Worm (Caenorhabditis elegans) whole organism, L1 larva: ENCODE measurements around the gene EGAP2.1.

Experiments
- C16A3.4 ChIP-seq: fragments of 150-350 bp; optimal IDR thresholded peaks from 2 replicates; lab custom pipeline; 2014; ENCODE audit warnings: missing biosample characterization, missing genetic modification characterization
- blmp-1 ChIP-seq: fragments of 150-350 bp; optimal IDR thresholded peaks from 2 replicates; lab custom pipeline; 2014; ENCODE audit warnings: missing biosample characterization, missing genetic modification characterization
- ceh-82 ChIP-seq, 3 experiments: fragments of 150-350 bp in 1 of 3; sonication (generic microtip) in 2 of 3; optimal IDR thresholded peaks; 2 replicates each; lab custom pipeline; 2014 to 2017; ENCODE audit warnings: missing biosample characterization in 3 of 3, missing genetic modification characterization in 3 of 3
- ceh-90 ChIP-seq: sonication (generic microtip); optimal IDR thresholded peaks from 2 replicates; lab custom pipeline; 2016; ENCODE audit warnings: missing genetic modification characterization, missing compliant biosample characterization
- dpl-1 ChIP-seq, 3 experiments: fragments of 150-350 bp in 2 of 3; sonication (generic microtip) in 1 of 3; optimal IDR thresholded peaks; 2 replicates each; lab custom pipeline; 2014 to 2017; ENCODE audit warnings: missing biosample characterization in 3 of 3, missing genetic modification characterization in 3 of 3, missing genetic modification reagents in 3 of 3
- dsc-1 ChIP-seq: sonication (generic microtip); optimal IDR thresholded peaks from 2 replicates; lab custom pipeline; 2016; ENCODE audit warnings: mild to moderate bottlenecking, missing genetic modification characterization, missing compliant biosample characterization
- efl-1 ChIP-seq, 4 experiments: fragments of 150-350 bp; optimal IDR thresholded peaks in 3 of 4; peaks in 1 of 4; 1 replicate in 1 of 4; 2 replicates in 3 of 4; lab custom pipeline; 2014; ENCODE audit warnings: missing biosample characterization in 2 of 4, missing genetic modification characterization in 2 of 4, missing genetic modification reagents in 2 of 4
- efl-3 ChIP-seq: fragments of 200-800 bp; sonication (Bioruptor generic); optimal IDR thresholded peaks from 2 replicates; lab custom pipeline; 2018; ENCODE audit warnings: mild to moderate bottlenecking, missing genetic modification characterization, missing compliant biosample characterization
- elt-2 ChIP-seq: sonication (generic microtip); optimal IDR thresholded peaks from 2 replicates; lab custom pipeline; 2016; ENCODE audit warnings: missing genetic modification characterization, mild to moderate bottlenecking, inconsistent platforms, missing compliant biosample characterization, missing genetic modification reagents
- elt-3 ChIP-seq, 6 experiments: fragments of 150-350 bp in 1 of 6; sonication (generic microtip); optimal IDR thresholded peaks; 2 replicates each; lab custom pipeline; 2017 to 2018; ENCODE audit warnings: missing biosample characterization in 6 of 6, missing genetic modification characterization in 6 of 6, inconsistent platforms in 1 of 6
- fkh-10 ChIP-seq: sonication (generic microtip); optimal IDR thresholded peaks from 2 replicates; lab custom pipeline; 2017; ENCODE audit warnings: missing biosample characterization, missing genetic modification reagents, missing genetic modification characterization
- fkh-8 ChIP-seq: sonication (generic microtip); optimal IDR thresholded peaks from 2 replicates; lab custom pipeline; 2016; ENCODE audit warnings: mild to moderate bottlenecking, missing genetic modification characterization, missing compliant biosample characterization
- fos-1 ChIP-seq: fragments of 150-350 bp; optimal IDR thresholded peaks from 2 replicates; lab custom pipeline; 2014; ENCODE audit warnings: missing biosample characterization, missing genetic modification characterization
- grh-1 ChIP-seq: fragments of 200-800 bp; sonication (Bioruptor generic); IDR thresholded peaks from 2 replicates; pipeline ENCODE4 v1.3.6; 2022; ENCODE audit warnings: missing genetic modification reagents, missing genetic modification characterization, missing compliant biosample characterization
- jun-1 ChIP-seq: fragments of 150-350 bp; optimal IDR thresholded peaks from 2 replicates; lab custom pipeline; 2014; ENCODE audit warnings: missing biosample characterization, missing genetic modification reagents, missing genetic modification characterization
- lin-14 ChIP-seq: fragments of 200-800 bp; sonication (Bioruptor generic); optimal IDR thresholded peaks from 2 replicates; lab custom pipeline; 2018; ENCODE audit warnings: mild to moderate bottlenecking, missing genetic modification characterization, moderate library complexity, missing compliant biosample characterization
- lin-15B ChIP-seq: fragments of 150-350 bp; sonication (generic microtip); optimal IDR thresholded peaks from 3 replicates; lab custom pipeline; 2014; ENCODE audit warnings: missing biosample characterization, missing genetic modification characterization
- lin-35 ChIP-seq, 2 experiments: fragments of 150-350 bp; optimal IDR thresholded peaks; 2 replicates each; lab custom pipeline; 2014; ENCODE audit warnings: missing biosample characterization in 2 of 2, missing genetic modification characterization in 2 of 2, missing genetic modification reagents in 2 of 2
- lin-39 ChIP-seq: fragments of 150-350 bp; optimal IDR thresholded peaks from 2 replicates; lab custom pipeline; 2014; ENCODE audit warnings: missing biosample characterization, missing genetic modification reagents, missing genetic modification characterization
- lir-3 ChIP-seq: sonication (generic microtip); optimal IDR thresholded peaks from 2 replicates; lab custom pipeline; 2016; ENCODE audit warnings: mild to moderate bottlenecking, missing genetic modification characterization, moderate library complexity, missing compliant biosample characterization; ENCODE audit not compliant: poor library complexity
- lsy-2 ChIP-seq, 2 experiments: fragments of 150-350 bp; optimal IDR thresholded peaks; 2 replicates each; lab custom pipeline; 2014; ENCODE audit warnings: missing biosample characterization in 2 of 2, missing genetic modification characterization in 2 of 2
- mdl-1 ChIP-seq, 2 experiments: fragments of 150-350 bp; optimal IDR thresholded peaks; 2 replicates each; lab custom pipeline; 2014 to 2017; ENCODE audit warnings: missing biosample characterization in 2 of 2, missing genetic modification characterization in 2 of 2, inconsistent platforms in 1 of 2
- mep-1 ChIP-seq: fragments of 150-350 bp; optimal IDR thresholded peaks from 2 replicates; lab custom pipeline; 2014; ENCODE audit warnings: missing biosample characterization, missing genetic modification characterization
- nhr-11 ChIP-seq: fragments of 150-350 bp; optimal IDR thresholded peaks from 2 replicates; lab custom pipeline; 2014; ENCODE audit warnings: missing biosample characterization, missing genetic modification characterization
- nhr-19 ChIP-seq: fragments of 200-800 bp; sonication (Bioruptor generic); conservative IDR thresholded peaks from 2 replicates; pipeline ENCODE4 v1.3.6; 2022; ENCODE audit warnings: missing genetic modification characterization, missing compliant biosample characterization
- nhr-20 ChIP-seq: sonication (generic microtip); optimal IDR thresholded peaks from 2 replicates; lab custom pipeline; 2016; ENCODE audit warnings: mild to moderate bottlenecking, missing genetic modification characterization, missing compliant biosample characterization
- nhr-28 ChIP-seq: fragments of 150-350 bp; optimal IDR thresholded peaks from 2 replicates; lab custom pipeline; 2014; ENCODE audit warnings: missing biosample characterization, missing genetic modification characterization
- nhr-47 ChIP-seq: sonication (generic microtip); optimal IDR thresholded peaks from 2 replicates; lab custom pipeline; 2016; ENCODE audit warnings: mild to moderate bottlenecking, missing genetic modification characterization, moderate library complexity, missing compliant biosample characterization
- nhr-71 ChIP-seq: sonication (generic microtip); optimal IDR thresholded peaks from 2 replicates; lab custom pipeline; 2016; ENCODE audit warnings: mild to moderate bottlenecking, missing genetic modification characterization, moderate library complexity, missing compliant biosample characterization
- nhr-84 ChIP-seq: sonication (generic microtip); optimal IDR thresholded peaks from 2 replicates; lab custom pipeline; 2017; ENCODE audit warnings: missing biosample characterization, missing genetic modification characterization
- nhr-90 ChIP-seq: sonication (generic microtip); optimal IDR thresholded peaks from 2 replicates; lab custom pipeline; 2016; ENCODE audit warnings: mild to moderate bottlenecking, missing genetic modification characterization, missing compliant biosample characterization; ENCODE audit not compliant: poor library complexity
- pag-3 ChIP-seq: sonication (generic microtip); optimal IDR thresholded peaks from 2 replicates; lab custom pipeline; 2017; ENCODE audit warnings: missing genetic modification characterization, mild to moderate bottlenecking, missing compliant biosample characterization, antibody characterized with exemption, borderline replicate concordance; ENCODE audit not compliant: insufficient read depth
- pax-3 ChIP-seq: fragments of 200-800 bp; sonication (Bioruptor generic); optimal IDR thresholded peaks from 2 replicates; lab custom pipeline; 2018; ENCODE audit warnings: mild to moderate bottlenecking, missing genetic modification characterization, moderate library complexity, missing compliant biosample characterization
- pqm-1 ChIP-seq: sonication (generic microtip); optimal IDR thresholded peaks from 3 replicates; lab custom pipeline; 2017; ENCODE audit warnings: missing biosample characterization, missing genetic modification characterization
- rnt-1 ChIP-seq: sonication (generic microtip); optimal IDR thresholded peaks from 2 replicates; lab custom pipeline; 2016; ENCODE audit warnings: mild to moderate bottlenecking, missing genetic modification characterization, moderate library complexity, missing compliant biosample characterization
- skn-1 ChIP-seq: fragments of 150-350 bp; optimal IDR thresholded peaks from 2 replicates; lab custom pipeline; 2014; ENCODE audit warnings: missing biosample characterization, missing genetic modification characterization
- snpc-4 ChIP-seq: fragments of 150-350 bp; optimal IDR thresholded peaks from 2 replicates; lab custom pipeline; 2014; ENCODE audit warnings: missing biosample characterization, missing genetic modification characterization
- snu-23 ChIP-seq: sonication (generic microtip); optimal IDR thresholded peaks from 2 replicates; lab custom pipeline; 2016; ENCODE audit warnings: missing genetic modification characterization, missing compliant biosample characterization
- sptf-1 ChIP-seq: fragments of 150-350 bp; optimal IDR thresholded peaks from 2 replicates; lab custom pipeline; 2014; ENCODE audit warnings: missing biosample characterization, missing genetic modification characterization
- sup-37 ChIP-seq: fragments of 200-800 bp; sonication (Bioruptor generic); optimal IDR thresholded peaks from 2 replicates; lab custom pipeline; 2018; ENCODE audit warnings: mild to moderate bottlenecking, missing genetic modification characterization, missing compliant biosample characterization
- swsn-7 ChIP-seq: sonication (generic microtip); optimal IDR thresholded peaks from 2 replicates; lab custom pipeline; 2016; ENCODE audit warnings: missing genetic modification characterization, missing compliant biosample characterization
- tbx-2 ChIP-seq: sonication (generic microtip); optimal IDR thresholded peaks from 2 replicates; lab custom pipeline; 2016; ENCODE audit warnings: missing genetic modification characterization, missing compliant biosample characterization
- tlp-1 ChIP-seq: fragments of 150-350 bp; optimal IDR thresholded peaks from 2 replicates; lab custom pipeline; 2014; ENCODE audit warnings: missing biosample characterization, missing genetic modification characterization
- unc-62 ChIP-seq: fragments of 150-350 bp; optimal IDR thresholded peaks from 2 replicates; lab custom pipeline; 2014; ENCODE audit warnings: missing biosample characterization, missing genetic modification reagents, missing genetic modification characterization
- unc-86 ChIP-seq: sonication (generic microtip); optimal IDR thresholded peaks from 2 replicates; lab custom pipeline; 2016; ENCODE audit warnings: missing genetic modification characterization, missing compliant biosample characterization
- ztf-11 ChIP-seq, 2 experiments: sonication (generic microtip); optimal IDR thresholded peaks; 2 replicates each; lab custom pipeline; 2016 to 2017; ENCODE audit warnings: missing genetic modification characterization in 2 of 2, missing biosample characterization in 1 of 2, missing compliant biosample characterization in 1 of 2

The EGAP2.1 gene

DNA sequence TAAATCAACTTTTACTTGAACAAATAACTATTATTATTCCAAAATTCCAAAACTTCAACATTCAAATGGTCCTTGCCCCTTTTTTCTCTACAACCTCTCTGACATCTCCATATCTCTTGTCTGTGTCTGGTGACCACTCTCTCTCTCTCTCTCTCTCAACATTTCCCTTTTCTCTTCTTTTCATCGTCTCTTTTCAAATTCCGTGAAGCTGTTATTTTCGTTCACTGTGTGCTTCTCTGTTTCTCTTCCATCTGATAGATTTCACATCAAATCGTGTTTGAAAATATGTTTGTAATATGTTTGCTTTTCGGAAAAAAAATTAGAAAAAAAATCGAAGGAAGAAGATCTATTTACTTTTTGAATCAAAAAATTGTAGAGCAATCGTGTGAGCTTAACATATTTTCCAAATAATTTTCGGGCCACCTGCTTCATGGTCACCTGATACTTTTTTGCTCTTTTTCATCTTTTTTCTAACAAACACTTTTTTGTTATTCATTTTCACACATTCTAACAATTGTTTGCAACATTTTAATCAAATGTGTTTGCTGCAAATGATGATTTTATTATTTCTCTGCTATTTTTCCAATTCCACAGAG is 30.1 kb upstream of the EGAP2.1 start:
- TF ChIP-seq ceh-82 (tag; optimal IDR thresholded peaks at IDR 0.05; lab: Kevin White, UChicago) (peak in 1 of 3 experiments; percentile 20), lin-14 (peak; percentile 85), nhr-90 (no peak), lin-35 (GFP tag; optimal IDR thresholded peaks at IDR 0.05; lab: Kevin White, UChicago) (peak; percentile 31 to 37), efl-3 (no peak), efl-1 (optimal IDR thresholded peaks at IDR 0.05; lab: Kevin White, UChicago) (peak; percentile 49 to 50), efl-1 (GFP tag; optimal IDR thresholded peaks at IDR 0.05 in 1 of 2; lab: Kevin White, UChicago) (peak; percentile 14 to 90), swsn-7 (tag; lab: Kevin White, UChicago) (peak; percentile 30), nhr-20 (tag; lab: Kevin White, UChicago) (peak; percentile 39), pax-3 (tag; lab: Kevin White, UChicago) (no peak), ceh-90 (no peak), nhr-84 (tag; lab: Kevin White, UChicago) (no peak), elt-3 (tag; optimal IDR thresholded peaks at IDR 0.05; lab: Kevin White, UChicago) (peak in 1 of 6 experiments; percentile 45), jun-1 (tag; lab: Kevin White, UChicago) (no peak), mep-1 (tag; lab: Kevin White, UChicago) (peak; percentile 41), snu-23 (GFP tag; lab: Kevin White, UChicago) (peak; percentile 70), nhr-19 (peak; percentile 20; the same call in 1 of the 2 replicates), rnt-1 (tag; lab: Kevin White, UChicago) (peak; percentile 48), skn-1 (peak; percentile 26), tbx-2 (tag; lab: Kevin White, UChicago) (peak; percentile 46), lsy-2 (tag; optimal IDR thresholded peaks at IDR 0.05; lab: Kevin White, UChicago) (peak; percentile 22 to 65), grh-1 (GFP tag; lab: Robert Waterston, UW) (no peak), nhr-11 (tag; lab: Kevin White, UChicago) (no peak), snpc-4 (tag; lab: Kevin White, UChicago) (peak; percentile 38), dpl-1 (GFP tag; optimal IDR thresholded peaks at IDR 0.05; lab: Kevin White, UChicago) (peak in 2 of 3 experiments; percentile 11 to 23), sup-37 (GFP tag; lab: Kevin White, UChicago) (no peak), lin-15B (tag; lab: Kevin White, UChicago) (no peak), mdl-1 (tag; optimal IDR thresholded peaks at IDR 0.05; lab: Kevin White, UChicago) (no peak), dsc-1 (tag; lab: Kevin White, UChicago) (peak; percentile 63), C16A3.4 (tag; lab: Kevin White, UChicago) (peak; percentile 7), nhr-71 (tag; lab: Kevin White, UChicago) (peak; percentile 78), blmp-1 (tag; lab: Kevin White, UChicago) (peak; percentile 87), fkh-8 (tag; lab: Kevin White, UChicago) (peak; percentile 23), ztf-11 (tag; optimal IDR thresholded peaks at IDR 0.05; lab: Kevin White, UChicago) (no peak), fos-1 (tag; lab: Kevin White, UChicago) (no peak), unc-86 (peak; percentile 40), nhr-47 (peak; percentile 28)
- TF ChIP-seq, all 84 proteins: peak for 23

DNA sequence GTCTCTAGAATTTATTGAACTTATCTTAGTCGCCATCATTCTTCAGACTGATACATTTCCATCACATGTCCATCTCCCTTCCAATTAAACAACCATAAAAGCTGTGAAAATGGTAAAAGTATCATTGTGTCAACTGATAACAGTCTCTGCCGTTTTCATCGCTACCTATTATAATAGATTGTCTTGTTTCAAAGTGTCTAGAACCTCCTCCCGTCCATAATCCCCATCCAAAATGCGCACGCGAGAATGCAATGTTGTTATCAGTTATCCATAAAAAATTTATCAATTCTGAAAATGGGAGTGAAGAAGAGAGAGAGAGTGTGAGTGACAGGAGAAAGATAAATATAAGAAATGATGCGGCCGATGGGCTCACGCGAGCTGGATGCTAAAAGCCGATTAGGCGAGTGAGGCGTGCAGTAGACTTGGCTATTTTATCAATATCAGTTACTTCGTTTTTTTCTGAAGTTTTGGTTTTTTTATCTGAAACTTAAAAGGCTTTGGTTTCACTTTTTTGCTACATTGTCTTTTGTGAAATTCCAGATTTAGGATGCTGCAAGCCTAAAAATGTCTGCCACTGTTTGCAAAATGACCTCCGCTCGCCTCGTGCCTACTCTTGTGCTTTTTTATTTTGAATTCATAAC is 29.2 kb upstream of the EGAP2.1 start:
- TF ChIP-seq pax-3 (tag; lab: Kevin White, UChicago) (no peak), tlp-1 (peak; percentile 69), elt-2 (tag; lab: Kevin White, UChicago) (peak; percentile 99), lir-3 (tag; lab: Kevin White, UChicago) (no peak), mep-1 (tag; lab: Kevin White, UChicago) (peak; percentile 22), nhr-90 (peak; percentile 42), lsy-2 (tag; optimal IDR thresholded peaks at IDR 0.05; lab: Kevin White, UChicago) (peak in 1 of 2 experiments; percentile 10), dpl-1 (GFP tag; optimal IDR thresholded peaks at IDR 0.05; lab: Kevin White, UChicago) (no peak), nhr-28 (tag; lab: Kevin White, UChicago) (no peak), dsc-1 (tag; lab: Kevin White, UChicago) (peak; percentile 50), pag-3 (tag; lab: Kevin White, UChicago) (no peak), lin-39 (no peak), nhr-47 (peak; percentile 16), blmp-1 (tag; lab: Kevin White, UChicago) (peak; percentile 46), nhr-20 (tag; lab: Kevin White, UChicago) (peak; percentile 16), jun-1 (tag; lab: Kevin White, UChicago) (peak; percentile 61), unc-62 (GFP tag; lab: Kevin White, UChicago) (no peak), elt-3 (tag; optimal IDR thresholded peaks at IDR 0.05; lab: Kevin White, UChicago) (peak in 4 of 6 experiments; percentile 22 to 77 (median 43)), lin-14 (peak; percentile 32), lin-35 (GFP tag; optimal IDR thresholded peaks at IDR 0.05; lab: Kevin White, UChicago) (peak in 1 of 2 experiments; percentile 55), fkh-10 (no peak), pqm-1 (peak; percentile 82), sptf-1 (tag; lab: Kevin White, UChicago) (no peak)
